Fruit fly (Drosophila melanogaster): ENCODE results near the gene slp1.

Gene slp1

DNA sequence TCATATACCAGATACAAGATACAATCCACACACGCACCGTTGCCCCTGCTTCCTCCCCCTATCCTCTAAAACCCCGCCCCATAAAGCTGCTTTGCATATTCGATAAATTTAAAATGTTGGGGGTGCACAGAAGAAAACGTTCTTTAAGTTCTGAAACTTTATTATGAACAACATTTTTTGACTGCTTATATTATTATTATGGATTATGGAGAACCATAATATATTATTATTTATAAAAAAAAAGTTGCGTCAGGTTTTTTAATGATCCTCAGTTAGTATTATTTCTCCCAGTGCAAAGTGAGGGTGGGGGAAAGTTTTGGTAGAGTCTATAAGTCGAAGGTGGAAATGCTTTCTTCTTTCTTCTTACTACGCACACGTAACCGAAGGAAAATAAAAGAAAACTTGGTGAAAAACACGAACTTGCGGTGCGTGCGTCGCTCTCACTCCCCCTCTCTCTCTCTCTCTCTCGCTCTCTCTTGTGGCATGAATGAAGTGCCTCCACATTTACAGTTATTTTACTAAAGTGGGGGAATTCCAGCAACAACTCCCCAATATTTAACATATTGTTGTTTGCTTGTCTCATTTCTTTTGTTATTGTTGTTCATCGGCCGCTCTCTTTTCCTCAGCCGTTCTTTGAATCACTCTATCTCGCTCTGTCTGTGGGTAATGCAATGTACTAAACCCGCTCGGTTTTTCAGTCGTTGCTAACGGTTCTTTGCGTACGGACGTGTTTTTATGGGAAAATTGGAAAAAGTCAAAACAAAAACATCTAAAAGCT, 36.0 kb upstream of the slp1 start:
- no peak for TF ChIP-seq CG17801 (GFP tag; optimal IDR thresholded peaks at IDR 0.05; ENCODE audit: partially characterized antibody)

DNA sequence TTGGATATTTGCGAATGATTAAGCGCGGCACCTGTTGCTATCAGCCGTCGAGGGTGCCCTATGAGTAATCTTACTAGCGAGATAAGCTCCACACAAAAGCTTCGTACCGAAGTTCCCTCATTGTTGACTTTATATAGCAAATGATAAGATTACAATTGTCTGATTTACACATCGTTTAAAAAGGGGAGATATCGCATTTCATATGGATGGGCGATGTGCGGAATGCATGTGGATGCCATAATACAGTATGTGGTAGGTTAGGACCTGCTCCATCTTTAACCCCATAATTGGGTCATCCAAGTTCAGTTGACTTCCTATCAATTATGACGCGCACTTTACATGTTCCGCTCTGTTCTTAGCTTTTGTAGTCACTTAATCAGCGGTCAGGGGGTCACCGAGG, 33.8 kb upstream of the slp1 start:
- TF ChIP-seq CG17801 (GFP tag; optimal IDR thresholded peaks at IDR 0.05; ENCODE audit: partially characterized antibody), result no peak

DNA sequence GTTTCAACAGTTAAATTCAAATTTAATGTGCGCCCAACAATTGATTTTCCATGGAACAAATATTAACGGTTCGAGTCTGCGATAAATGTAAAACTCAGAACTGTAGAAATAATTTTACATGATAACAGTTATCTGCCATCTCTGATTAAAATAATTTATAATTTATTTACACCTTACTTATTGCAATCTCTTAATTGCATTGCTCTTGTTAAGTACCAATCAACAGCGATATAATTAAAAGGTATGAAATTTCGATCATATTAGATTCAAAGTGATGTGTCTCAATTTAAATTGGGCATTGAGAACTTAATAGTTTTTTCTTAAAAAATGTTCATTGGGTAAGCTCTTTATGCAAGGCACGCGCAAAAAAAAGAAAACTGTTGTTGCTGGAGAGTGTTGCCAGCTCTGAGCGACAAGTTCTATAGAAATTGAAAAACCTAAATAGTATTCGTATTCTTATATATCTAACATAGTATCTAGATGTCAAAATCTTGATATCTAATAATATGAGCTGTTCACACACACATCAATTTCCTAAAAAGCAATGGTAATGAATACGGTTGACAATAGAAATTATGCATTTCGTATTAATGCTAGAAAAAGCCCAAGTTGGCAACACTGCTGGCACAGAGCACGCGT, 22.5 kb upstream of the slp1 start:
- peak; percentile 89 for TF ChIP-seq CG17801 (GFP tag; optimal IDR thresholded peaks at IDR 0.05; ENCODE audit: partially characterized antibody)

DNA sequence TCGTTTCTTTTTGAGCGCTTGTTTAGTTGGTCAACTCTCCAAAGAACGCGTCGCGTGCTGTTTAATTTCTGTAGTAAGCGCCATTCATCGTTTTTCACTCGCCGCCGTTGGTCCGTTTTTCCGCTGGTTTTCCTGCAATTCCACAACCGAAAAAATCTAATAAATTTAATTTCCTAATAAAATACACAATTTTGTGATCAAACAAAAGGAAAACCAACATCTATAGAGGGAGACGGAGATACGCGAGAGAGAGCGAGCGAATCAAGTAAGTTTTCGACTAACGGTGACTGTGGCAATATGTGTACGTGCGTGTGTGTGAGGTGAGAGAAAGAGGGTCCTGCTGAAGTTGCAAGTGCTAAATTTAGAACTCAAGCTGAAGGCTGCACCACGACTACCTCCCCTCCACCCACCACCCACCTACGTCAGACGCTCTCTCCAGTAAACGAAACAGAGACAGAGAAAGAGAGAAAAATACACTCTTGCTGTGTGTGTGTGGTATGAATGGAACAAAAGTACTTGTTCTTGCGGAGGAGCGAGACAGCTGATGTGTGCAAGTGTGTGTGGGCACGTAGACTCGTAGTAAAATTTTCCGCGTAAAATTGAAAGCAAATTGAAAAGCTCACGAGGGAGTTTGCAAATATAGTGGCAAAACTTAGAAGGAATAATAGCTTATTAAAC, 21.9 kb upstream of the slp1 start, which contains the start of gene Reph:
TSS of gene Reph (plus strand) at position 80 of the 678 bp plus-strand sequence.
- TF ChIP-seq CG17801 (GFP tag; optimal IDR thresholded peaks at IDR 0.05; ENCODE audit: partially characterized antibody), result no peak

DNA sequence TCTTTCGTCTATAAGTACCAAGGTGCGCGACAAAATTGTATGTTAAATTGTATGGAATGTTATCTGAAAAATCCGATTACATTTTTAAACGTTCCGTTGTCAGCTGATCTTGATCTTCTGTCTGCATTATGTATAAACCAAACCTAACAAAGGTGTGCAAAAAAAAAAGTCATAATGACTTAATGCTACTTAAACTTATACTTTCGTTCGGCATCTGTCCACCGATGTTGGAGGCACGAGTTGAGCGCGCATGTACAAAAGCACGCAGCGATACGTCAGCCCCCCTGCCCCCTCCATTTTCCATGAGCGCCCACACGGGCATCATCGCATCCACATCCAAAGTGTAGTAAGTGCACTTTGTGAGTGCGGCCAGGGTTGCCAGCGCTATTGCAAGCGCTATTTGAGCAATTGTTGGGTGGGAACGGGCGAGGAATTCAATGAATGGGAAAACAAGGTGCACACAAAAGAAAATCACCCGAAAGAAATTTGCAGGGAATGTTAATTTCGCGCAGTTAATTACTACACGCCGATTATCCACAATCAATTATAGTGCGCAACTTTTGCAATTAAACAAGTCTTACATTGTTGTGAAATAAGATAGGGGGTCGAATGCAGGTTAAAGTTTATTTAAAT, 20.7 kb upstream of the slp1 start:
- TF ChIP-seq CG17801 (GFP tag; optimal IDR thresholded peaks at IDR 0.05; ENCODE audit: partially characterized antibody), result peak; percentile 91

DNA sequence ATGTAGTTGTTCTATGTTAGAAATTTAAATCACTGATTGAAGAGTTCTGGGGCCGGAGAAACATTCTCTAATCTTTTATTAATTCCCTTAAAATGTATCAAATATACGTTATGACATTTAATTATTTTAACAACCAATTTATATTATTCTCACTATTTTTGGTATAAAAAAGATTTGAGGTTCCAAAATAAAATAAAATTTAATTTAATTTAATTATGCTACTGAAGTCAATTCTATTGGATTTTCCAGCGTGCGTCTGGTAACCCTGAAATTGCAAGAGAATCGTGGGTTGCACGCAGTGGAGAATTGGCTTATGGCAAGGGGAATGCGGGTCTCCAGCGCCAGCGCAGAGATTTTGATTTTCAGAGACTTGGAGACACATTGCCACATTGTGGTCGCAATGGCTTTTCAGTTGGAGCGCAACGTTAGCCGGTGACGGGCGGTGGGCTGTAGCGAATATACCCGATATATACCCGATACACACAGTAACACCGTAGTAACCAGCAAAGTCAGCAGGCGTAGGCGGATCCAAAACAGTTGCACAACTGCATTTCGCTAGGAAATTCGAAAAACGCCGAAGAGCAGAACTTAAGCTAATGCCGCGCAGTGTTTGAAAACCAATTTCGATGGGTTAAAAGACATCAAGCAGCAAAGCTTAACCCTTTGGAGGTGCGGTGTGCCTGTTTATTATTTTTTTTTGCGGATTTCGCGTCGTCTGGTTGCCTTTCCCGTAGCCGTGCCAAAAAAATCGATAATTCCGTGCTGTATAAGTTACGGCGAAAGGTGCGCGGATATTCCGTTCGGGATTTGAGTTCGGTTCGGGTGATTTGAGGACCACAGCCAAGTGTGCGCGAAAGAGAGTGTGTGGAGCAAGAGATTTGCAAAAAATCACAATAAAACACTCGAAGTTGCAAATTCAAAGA, 19.9 kb upstream of the slp1 start:
- no peak for TF ChIP-seq CG17801 (GFP tag; optimal IDR thresholded peaks at IDR 0.05; ENCODE audit: partially characterized antibody)

DNA sequence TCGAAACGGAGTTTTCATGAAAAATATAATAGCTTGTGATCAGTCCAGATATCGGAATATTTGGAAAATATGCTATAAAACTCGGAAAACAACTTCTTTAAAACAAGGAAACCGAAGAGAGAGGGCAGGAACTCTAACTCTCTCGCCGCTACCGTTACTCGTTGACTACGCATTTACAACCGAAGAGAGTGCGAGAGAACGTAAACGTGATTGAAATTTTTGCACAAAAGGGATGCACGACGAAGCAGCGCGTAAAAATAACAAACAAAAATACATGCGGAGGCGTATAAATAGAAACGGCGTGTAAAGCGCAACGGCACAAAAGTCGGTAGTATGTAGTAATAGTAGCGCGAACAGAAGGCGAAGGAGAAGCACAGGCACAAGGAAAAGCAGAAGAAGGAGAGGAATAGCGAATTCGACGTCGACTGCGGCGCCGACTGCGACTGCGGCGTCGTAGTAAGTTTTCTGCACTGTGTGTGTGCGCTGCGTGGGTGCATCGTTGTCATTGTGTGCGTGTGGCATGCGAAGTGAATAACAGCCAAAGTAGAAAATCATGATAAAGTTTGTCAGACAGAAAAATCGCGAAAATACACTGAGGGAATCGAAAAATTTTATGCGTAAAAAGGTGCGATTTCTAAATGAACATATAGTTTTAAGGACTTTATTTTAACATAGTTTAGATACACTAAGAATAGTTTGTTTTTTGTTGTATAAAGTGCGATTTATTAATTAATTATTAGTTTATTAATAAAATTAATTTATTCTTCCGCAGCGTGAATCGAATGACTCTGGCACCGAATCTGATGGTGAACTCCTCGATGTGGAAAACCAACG, 19.1 kb upstream of the slp1 start:
- TF ChIP-seq CG17801 (GFP tag; optimal IDR thresholded peaks at IDR 0.05; ENCODE audit: partially characterized antibody), result peak; percentile 21

DNA sequence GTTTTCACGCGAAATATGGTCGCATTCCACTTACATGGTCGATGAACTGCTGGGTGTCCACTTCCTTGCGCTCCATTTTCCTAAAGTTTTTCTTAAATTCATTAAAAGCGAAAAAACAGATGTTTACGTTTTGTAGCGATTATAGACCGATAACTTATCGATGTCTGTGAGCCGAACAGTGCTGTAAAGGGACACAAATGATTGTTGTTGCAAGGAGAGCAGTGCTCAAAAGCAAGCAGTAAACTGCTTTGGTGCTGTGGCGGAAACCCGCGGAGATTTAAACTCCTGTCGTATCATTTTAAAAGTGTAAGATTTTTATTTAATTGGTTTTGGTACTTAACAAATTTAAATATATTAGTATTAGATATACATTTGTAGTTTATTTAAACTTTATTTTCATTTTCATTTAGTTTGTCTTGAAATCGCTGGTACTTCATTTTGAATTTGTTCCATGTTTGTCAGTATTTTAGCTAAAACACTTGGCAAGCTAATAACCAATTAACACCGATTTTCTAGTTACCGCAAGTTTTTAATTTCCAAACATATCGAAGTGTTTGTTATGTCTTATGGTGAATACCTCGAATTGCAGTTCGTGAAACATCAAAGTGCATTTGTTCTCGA, 12.1 kb upstream of the slp1 start, which contains the start of gene CG3407:
TSS of gene CG3407 (minus strand) at position 156 of the 621 bp plus-strand sequence.
- no peak for TF ChIP-seq CG17801 (GFP tag; optimal IDR thresholded peaks at IDR 0.05; ENCODE audit: partially characterized antibody)

DNA sequence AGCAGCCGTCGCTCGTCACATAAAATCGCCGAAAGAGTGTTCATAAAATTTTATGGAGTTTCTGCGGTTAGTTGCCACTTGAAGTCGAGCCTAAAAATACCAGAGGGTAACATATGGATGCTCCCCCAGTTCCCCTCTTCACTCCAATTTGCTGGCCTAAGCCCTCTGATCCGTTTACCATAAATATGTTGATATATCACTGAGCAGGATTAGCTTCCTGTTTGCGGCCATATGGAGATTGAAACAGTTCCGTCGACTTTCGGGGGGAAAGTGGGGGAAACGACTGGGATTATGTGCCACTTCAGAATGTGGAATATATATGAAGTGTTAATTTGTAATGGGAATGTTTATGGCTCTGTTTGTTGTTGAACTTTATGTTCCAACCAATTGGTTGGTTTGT, 11.3 kb upstream of the slp1 start:
- TF ChIP-seq CG17801 (GFP tag; optimal IDR thresholded peaks at IDR 0.05; ENCODE audit: partially characterized antibody), result no peak

DNA sequence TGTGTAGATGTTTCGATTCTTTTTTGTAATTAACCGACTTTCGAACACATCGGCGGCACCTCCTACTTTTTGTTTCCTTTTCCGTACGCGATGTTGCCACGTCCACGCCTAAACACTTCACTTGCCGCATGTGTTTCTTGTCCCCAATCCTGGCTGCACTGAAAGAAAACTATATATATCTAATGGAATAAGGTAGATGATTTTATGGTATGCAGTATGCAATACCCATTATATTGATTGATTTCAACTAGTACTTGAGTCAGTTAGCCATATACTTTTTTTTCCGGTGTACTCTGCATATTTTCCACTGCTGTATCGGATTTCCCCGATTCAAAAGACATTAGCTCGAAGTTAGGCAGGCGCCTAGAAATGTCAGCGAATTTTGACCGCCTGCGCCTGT, 6.6 kb upstream of the slp1 start:
- no peak for TF ChIP-seq CG17801 (GFP tag; optimal IDR thresholded peaks at IDR 0.05; ENCODE audit: partially characterized antibody)

DNA sequence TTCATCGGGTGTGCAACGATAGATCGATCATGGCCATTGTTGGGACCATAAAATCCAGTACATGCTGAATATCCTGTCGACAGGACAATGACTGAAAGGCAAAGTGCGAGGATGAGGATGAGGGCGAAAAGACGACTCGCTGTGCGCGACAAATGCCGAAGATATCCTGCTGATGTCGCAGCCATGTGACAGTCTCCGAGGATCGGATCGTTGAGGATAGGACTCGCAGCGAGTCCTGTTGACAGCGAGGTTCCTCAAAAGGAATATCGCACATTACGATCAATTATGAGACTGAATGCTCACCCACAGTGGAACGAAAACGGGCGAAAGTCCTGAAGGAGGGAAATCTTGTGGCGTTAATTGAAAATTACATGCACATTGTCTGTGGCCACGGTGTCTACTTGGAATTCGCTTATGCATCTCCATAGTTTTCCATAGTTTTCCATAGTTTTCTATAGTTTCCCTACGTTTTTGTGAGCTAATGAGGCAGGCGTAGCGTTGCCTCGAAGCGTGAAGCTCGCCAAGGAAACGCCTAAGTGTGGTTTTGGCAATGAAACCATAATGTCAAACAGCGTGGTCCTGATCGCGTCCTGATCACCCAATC, 2.9 kb upstream of the slp1 start:
- no peak for TF ChIP-seq CG17801 (GFP tag; optimal IDR thresholded peaks at IDR 0.05; ENCODE audit: partially characterized antibody)

DNA sequence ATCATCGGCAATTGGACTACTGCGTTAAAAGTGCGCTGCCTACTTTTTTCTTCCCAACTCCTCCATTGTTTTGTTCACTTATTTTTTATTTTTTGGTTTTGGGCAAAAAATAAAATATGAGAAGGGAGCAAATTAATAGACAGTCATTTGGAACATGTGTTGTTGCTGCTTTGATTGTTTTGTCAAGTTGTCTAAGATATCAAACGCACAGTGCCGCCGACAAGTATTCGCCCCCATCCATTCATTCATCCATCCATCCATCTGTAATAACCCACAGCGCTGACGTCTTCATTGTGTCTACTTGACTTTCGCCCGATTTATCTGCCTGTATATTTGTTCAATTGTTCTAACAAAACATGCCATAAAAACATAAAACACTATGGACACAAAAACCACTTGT, 1.6 kb upstream of the slp1 start:
- no peak for TF ChIP-seq CG17801 (GFP tag; optimal IDR thresholded peaks at IDR 0.05; ENCODE audit: partially characterized antibody)
